Fruit fly (Drosophila melanogaster): ENCODE measurements around the gene hbt.
A peak's percentile ranks its signal among the peaks of the same experiment; 100 is the strongest.

The hbt gene

DNA sequence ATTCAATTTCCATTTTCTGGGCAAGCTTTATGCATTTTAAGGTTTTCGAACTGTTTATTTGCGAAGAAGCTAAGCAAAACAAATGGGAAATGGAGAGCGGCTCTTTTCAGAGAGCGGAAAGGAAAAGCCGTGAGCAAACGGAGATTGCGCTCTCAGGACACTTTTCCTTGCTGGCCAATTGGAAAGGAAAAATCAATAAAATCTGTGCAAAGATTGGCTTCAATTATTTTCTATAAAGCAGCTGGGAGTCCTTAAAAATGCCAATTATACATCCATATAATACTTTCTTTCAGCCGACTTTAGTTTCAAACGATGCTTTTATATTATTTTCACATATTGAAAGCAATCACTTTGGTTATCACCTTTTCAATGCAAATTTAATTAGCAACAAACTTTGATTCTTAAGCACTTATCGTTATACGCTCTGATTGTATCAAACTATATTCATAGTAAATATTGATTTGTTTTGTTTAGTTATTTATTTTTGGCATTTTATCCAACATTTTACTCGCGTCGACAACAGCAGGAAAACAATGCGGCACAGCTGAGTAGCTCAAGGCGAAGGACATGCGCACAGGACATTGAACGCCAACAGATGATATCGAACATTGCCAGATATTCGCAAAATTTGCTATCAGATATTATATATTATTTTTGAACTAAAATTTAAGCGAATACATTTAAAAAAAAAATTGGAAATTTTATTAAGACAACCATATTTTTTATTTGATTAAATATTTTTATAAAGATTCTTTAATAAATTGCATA lies 23.8 kb upstream of the hbt start, which contains the start of gene CG9395:
TSS of gene CG9395 (minus strand) at position 494 of the 768 bp plus-strand sequence.
- TF ChIP-seq CG12768 (GFP tag; optimal IDR thresholded peaks at IDR 0.05): no peak
- TF ChIP-seq cic (GFP tag; optimal IDR thresholded peaks at IDR 0.05): no peak

DNA sequence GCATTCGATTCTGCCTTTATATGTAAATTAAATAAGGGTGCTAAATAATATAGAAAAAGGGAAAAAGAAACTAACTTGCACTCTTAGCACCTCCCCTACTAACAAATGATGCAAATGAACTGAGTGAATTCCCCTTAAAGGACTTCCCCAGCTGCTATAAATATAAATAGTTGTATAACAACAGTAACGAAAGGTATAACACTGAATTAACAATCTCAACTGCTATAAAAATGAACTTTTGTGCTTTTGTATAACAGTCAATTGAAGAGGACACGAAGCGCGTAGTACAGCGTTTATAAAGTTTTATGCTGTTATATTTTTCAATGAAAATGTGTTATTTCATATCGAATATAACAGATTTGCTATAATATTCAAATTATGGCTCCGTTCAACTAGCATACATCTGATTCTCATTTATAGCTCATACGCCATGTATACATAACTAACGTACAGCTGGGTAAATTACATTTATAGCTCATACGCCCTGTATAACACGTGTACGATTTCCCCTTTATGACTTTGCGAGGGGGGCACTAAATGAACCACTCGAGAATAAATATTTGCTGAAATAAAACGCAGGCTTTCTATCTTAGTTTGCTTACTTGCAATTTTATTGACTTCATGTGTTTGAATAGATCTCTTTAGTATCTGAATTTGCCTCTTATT lies 18.4 kb upstream of the hbt start:
- no peak for TF ChIP-seq cic (GFP tag; optimal IDR thresholded peaks at IDR 0.05)
- no peak for TF ChIP-seq cnc (optimal IDR thresholded peaks at IDR 0.05)
- peak; percentile 94 for TF ChIP-seq pad (GFP tag; optimal IDR thresholded peaks at IDR 0.05)
- peak; percentile 15 for TF ChIP-seq CG7101 (tag; optimal IDR thresholded peaks at IDR 0.05)
- no peak for TF ChIP-seq CG7045 (GFP tag; optimal IDR thresholded peaks at IDR 0.05)
- TF ChIP-seq kay (GFP tag; ENCODE audit: borderline replicate concordance): peak; percentile 38

DNA sequence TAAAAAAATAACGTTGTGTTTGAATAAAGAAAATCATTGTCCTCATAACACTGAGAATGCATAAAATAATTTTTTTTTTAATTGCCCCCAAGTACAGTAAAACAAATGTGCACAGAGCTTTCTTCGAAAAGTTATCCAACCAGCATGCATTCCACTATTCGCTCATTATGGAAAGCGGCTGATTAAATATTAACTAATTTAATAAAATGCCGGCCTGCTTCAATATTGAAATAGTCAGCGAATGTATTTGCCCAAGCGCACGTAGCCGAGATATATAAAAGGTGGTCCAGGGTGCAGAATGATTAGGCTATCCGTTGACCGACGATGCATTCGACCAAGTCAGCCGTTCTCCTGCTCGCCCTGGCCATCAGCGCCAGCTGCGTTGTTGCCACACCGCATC lies 16.6 kb upstream of the hbt start, which contains the start of gene CG16826:
TSS of gene CG16826 (plus strand) at position 301 of the 400 bp plus-strand sequence.
- peak; percentile 54 for TF ChIP-seq kay (GFP tag; ENCODE audit: borderline replicate concordance)
- peak; percentile 18 for TF ChIP-seq CG7101 (tag; optimal IDR thresholded peaks at IDR 0.05)
- no peak for TF ChIP-seq CG7045 (GFP tag; optimal IDR thresholded peaks at IDR 0.05)

DNA sequence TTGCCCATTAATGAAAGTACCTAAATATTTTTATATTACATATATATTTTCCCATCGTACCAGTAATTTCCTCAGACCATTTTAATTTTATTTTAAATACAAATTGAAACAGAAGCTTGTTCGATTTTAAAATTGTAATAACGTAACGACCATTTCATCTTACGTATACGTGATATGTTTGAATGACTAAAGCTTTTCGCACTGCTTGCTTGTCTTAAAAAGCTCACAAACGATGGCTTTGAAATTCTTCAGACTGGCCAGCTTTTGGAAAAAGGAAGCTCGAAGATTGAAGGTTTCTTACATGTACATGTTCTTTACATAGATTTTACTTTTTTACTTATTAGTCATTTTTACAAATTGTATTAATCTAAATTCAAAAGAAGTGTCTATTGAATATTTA lies 1.8 kb upstream of the hbt start:
- TF ChIP-seq Clk (GFP tag; optimal IDR thresholded peaks at IDR 0.05) (no peak), pad (GFP tag; optimal IDR thresholded peaks at IDR 0.05) (no peak), cnc (optimal IDR thresholded peaks at IDR 0.05) (no peak), CG33017 (tag; optimal IDR thresholded peaks at IDR 0.05) (no peak), CG14711 (tag; optimal IDR thresholded peaks at IDR 0.05) (no peak), toe (GFP tag; optimal IDR thresholded peaks at IDR 0.05) (no peak), CG5204 (GFP tag; optimal IDR thresholded peaks at IDR 0.05) (no peak), kay (GFP tag; ENCODE audit: borderline replicate concordance) (no peak), Mnt (GFP tag; optimal IDR thresholded peaks at IDR 0.05) (no peak), Hr96 (GFP tag; optimal IDR thresholded peaks at IDR 0.05) (no peak), bab1 (GFP tag; optimal IDR thresholded peaks at IDR 0.05) (no peak), CG1620 (GFP tag; optimal IDR thresholded peaks at IDR 0.05) (no peak), CG11617 (GFP tag; optimal IDR thresholded peaks at IDR 0.05) (no peak), Crg-1 (GFP tag; optimal IDR thresholded peaks at IDR 0.05) (no peak), CG7101 (tag; optimal IDR thresholded peaks at IDR 0.05) (no peak), CG7045 (GFP tag; optimal IDR thresholded peaks at IDR 0.05) (no peak), cic (GFP tag; optimal IDR thresholded peaks at IDR 0.05) (no peak), CG12768 (GFP tag; optimal IDR thresholded peaks at IDR 0.05) (no peak), tj (GFP tag; optimal IDR thresholded peaks at IDR 0.05) (no peak), ovo (GFP tag; optimal IDR thresholded peaks at IDR 0.05) (no peak)

DNA sequence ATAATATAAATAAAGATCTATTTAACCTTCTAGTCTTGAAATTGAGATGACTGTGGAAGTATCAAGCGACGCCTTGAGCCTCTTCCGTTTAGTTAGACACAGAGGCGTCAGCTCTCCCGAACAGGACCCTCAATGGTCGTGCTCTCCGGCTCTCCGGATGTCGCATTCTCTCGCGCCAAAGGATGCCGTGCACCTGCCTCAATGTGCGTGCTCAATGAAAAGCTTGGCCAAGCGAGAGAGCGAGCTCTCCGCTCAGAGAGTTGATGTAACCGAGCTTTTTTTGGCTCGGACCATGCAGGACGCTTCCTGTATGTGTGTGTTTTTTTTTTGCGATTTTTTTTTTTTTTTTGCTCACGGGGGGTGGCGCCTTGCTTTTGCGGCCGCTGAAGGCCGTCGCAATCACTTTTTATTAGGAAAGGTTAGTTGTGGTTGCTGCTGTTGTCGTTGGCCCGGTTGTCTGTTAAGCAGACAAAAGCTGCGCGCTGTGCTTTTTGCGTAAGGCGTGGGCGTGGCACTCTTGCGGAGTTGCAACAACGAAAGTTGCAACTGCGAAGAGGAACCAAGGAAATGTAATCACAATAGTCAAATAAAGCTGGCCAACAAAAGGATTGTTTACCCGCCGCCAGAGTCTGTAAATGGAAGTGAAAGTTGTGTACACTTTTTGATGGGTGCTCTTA lies 1.1 kb upstream of the hbt start:
- TF ChIP-seq CG11617 (GFP tag; optimal IDR thresholded peaks at IDR 0.05): no peak
- peak; percentile 17 for TF ChIP-seq CG33017 (tag; optimal IDR thresholded peaks at IDR 0.05)

DNA sequence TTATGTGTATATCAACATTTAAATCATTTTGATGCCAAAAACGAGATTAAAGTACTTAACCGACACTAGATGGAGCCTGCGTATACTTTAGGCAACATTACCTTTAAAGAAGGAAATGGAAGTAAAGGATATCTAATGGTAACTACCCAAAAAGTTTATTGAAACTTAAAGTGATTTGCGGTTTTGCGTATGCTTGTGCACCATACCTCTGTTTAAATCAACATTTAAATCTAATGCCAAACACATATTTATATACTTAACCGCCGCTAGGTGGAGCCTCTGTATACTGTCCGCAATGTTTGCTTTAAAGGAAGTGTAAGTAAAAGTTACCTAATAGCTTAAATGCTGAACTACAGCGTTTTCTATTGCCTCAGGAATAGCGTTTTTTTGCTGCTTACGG lies 5.1 kb downstream of the hbt start:
- TF ChIP-seq toe (GFP tag; optimal IDR thresholded peaks at IDR 0.05): no peak
- no peak for TF ChIP-seq Mnt (GFP tag; optimal IDR thresholded peaks at IDR 0.05)
- TF ChIP-seq CG12768 (GFP tag; optimal IDR thresholded peaks at IDR 0.05): no peak

DNA sequence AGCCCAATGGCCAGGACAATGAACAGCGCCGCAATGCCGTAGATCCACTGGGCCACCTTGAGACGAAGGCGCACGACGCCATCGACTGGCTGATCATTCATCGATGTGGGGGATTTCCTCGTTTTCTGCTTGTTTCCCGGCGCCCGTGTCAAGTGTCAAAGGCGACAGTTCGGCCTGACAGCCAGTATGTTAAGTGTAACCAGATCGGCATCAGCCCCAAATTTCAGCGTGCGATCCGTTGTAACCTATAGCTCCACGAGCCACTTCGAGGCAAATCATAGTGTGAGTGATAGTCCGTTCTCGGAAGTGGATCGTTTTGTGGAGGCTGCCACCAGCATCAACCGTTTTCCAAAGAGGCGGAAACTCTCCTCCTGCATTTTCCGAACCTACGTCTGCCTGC lies 24.3 kb downstream of the hbt start, which contains the start of gene CG43779:
TSS of gene CG43779 (minus strand) at position 101 of the 400 bp plus-strand sequence.
- no peak for TF ChIP-seq cnc (optimal IDR thresholded peaks at IDR 0.05)
- no peak for TF ChIP-seq CG7045 (GFP tag; optimal IDR thresholded peaks at IDR 0.05)
- TF ChIP-seq CG11617 (GFP tag; optimal IDR thresholded peaks at IDR 0.05): no peak
- TF ChIP-seq bab1 (GFP tag; optimal IDR thresholded peaks at IDR 0.05): no peak
- TF ChIP-seq Crg-1 (GFP tag; optimal IDR thresholded peaks at IDR 0.05): no peak
- TF ChIP-seq toe (GFP tag; optimal IDR thresholded peaks at IDR 0.05): no peak
- no peak for TF ChIP-seq CG7101 (tag; optimal IDR thresholded peaks at IDR 0.05)
- no peak for TF ChIP-seq Mnt (GFP tag; optimal IDR thresholded peaks at IDR 0.05)
- TF ChIP-seq CG14711 (tag; optimal IDR thresholded peaks at IDR 0.05): no peak
- TF ChIP-seq tj (GFP tag; optimal IDR thresholded peaks at IDR 0.05): no peak
- TF ChIP-seq CG1620 (GFP tag; optimal IDR thresholded peaks at IDR 0.05): no peak
- TF ChIP-seq Hr96 (GFP tag; optimal IDR thresholded peaks at IDR 0.05): no peak
- no peak for TF ChIP-seq CG33017 (tag; optimal IDR thresholded peaks at IDR 0.05)
- TF ChIP-seq CG12768 (GFP tag; optimal IDR thresholded peaks at IDR 0.05): no peak
- TF ChIP-seq CG5204 (GFP tag; optimal IDR thresholded peaks at IDR 0.05): no peak
